Fruit fly (Drosophila melanogaster) whole organism, embryonic: ENCODE results near the gene Gyc88E.

Experiments used
- Aef1 ChIP-seq: fragments of 200-800 bp; sonication (Bioruptor generic); IDR thresholded peaks from 3 replicates; pipeline ENCODE4 v1.3.6; 2022; ENCODE audit warnings: missing biosample characterization, missing genetic modification characterization
- Blimp-1 ChIP-seq: fragments of 200-800 bp; sonication (Bioruptor generic); optimal IDR thresholded peaks from 3 replicates; lab custom pipeline; 2018; ENCODE audit warnings: missing biosample characterization, missing genetic modification characterization, mild to moderate bottlenecking, moderate library complexity, missing genetic modification reagents
- CG10267 ChIP-seq: fragments of 200-800 bp; sonication (Bioruptor generic); optimal IDR thresholded peaks from 2 replicates; lab custom pipeline; 2018; ENCODE audit warnings: missing biosample characterization, mild to moderate bottlenecking, missing genetic modification characterization, moderate library complexity
- CG10321 ChIP-seq: fragments of 200-800 bp; sonication (Bioruptor generic); IDR thresholded peaks from 2 replicates; pipeline ENCODE4 v1.3.6; 2022; ENCODE audit warnings: missing biosample characterization, missing genetic modification characterization
- CG10979 ChIP-seq: fragments of 200-800 bp; sonication (Bioruptor generic); optimal IDR thresholded peaks from 2 replicates; lab custom pipeline; 2018; ENCODE audit warnings: missing biosample characterization, mild to moderate bottlenecking, missing genetic modification characterization, moderate library complexity
- CG11560 ChIP-seq: fragments of 200-800 bp; sonication (Bioruptor generic); IDR thresholded peaks from 3 replicates; pipeline ENCODE4 v1.3.6; 2022; ENCODE audit warnings: missing biosample characterization, missing genetic modification characterization
- CG11696 ChIP-seq: fragments of 200-800 bp; sonication (Bioruptor generic); IDR thresholded peaks from 2 replicates; pipeline ENCODE4 v1.3.6; 2022; ENCODE audit warnings: missing biosample characterization, missing genetic modification characterization
- CG12391 ChIP-seq: fragments of 200-800 bp; sonication (Bioruptor generic); optimal IDR thresholded peaks from 3 replicates; lab custom pipeline; 2018; ENCODE audit warnings: missing biosample characterization, mild to moderate bottlenecking, missing genetic modification characterization, moderate library complexity
- CG13894 ChIP-seq: fragments of 200-800 bp; sonication (Bioruptor generic); optimal IDR thresholded peaks from 3 replicates; lab custom pipeline; 2018; ENCODE audit warnings: missing biosample characterization, mild to moderate bottlenecking, missing genetic modification characterization, moderate library complexity
- CG1602 ChIP-seq: fragments of 200-800 bp; sonication (Bioruptor generic); optimal IDR thresholded peaks from 3 replicates; lab custom pipeline; 2016; ENCODE audit warnings: missing biosample characterization, missing genetic modification characterization
- CG18476 ChIP-seq: fragments of 200-800 bp; sonication (Bioruptor generic); optimal IDR thresholded peaks from 2 replicates; lab custom pipeline; 2016; ENCODE audit warnings: missing biosample characterization, mild to moderate bottlenecking, missing genetic modification characterization
- CG2120 ChIP-seq: fragments of 200-800 bp; sonication (Bioruptor generic); optimal IDR thresholded peaks from 3 replicates; lab custom pipeline; 2016; ENCODE audit warnings: missing biosample characterization, missing genetic modification characterization
- CG2875 ChIP-seq: fragments of 200-800 bp; sonication (Bioruptor generic); optimal IDR thresholded peaks from 2 replicates; lab custom pipeline; 2017; ENCODE audit warnings: missing biosample characterization, mild to moderate bottlenecking, missing genetic modification characterization, missing genetic modification reagents
- CG34422 ChIP-seq: fragments of 200-800 bp; sonication (Bioruptor generic); IDR thresholded peaks from 3 replicates; pipeline ENCODE4 v1.3.6; 2022; ENCODE audit warnings: missing biosample characterization, missing genetic modification characterization
- CG4360 ChIP-seq: fragments of 200-800 bp; sonication (Bioruptor generic); IDR thresholded peaks from 2 replicates; pipeline ENCODE4 v1.3.6; 2022; ENCODE audit warnings: missing biosample characterization, missing genetic modification characterization
- CG6175 ChIP-seq: fragments of 200-800 bp; sonication (Bioruptor generic); IDR thresholded peaks from 3 replicates; pipeline ENCODE4 v1.3.6; 2022; ENCODE audit warnings: missing biosample characterization, missing genetic modification characterization
- CG6272 ChIP-seq: fragments of 200-800 bp; sonication (Bioruptor generic); IDR thresholded peaks from 2 replicates; pipeline ENCODE4 v1.3.6; 2022; ENCODE audit warnings: missing biosample characterization, missing genetic modification characterization
- CG9437 ChIP-seq: fragments of 200-800 bp; sonication (Bioruptor generic); optimal IDR thresholded peaks from 2 replicates; lab custom pipeline; 2018; ENCODE audit warnings: missing biosample characterization, mild to moderate bottlenecking, missing genetic modification characterization
- CG9727 ChIP-seq: fragments of 200-800 bp; sonication (Bioruptor generic); optimal IDR thresholded peaks from 3 replicates; lab custom pipeline; 2017; ENCODE audit warnings: missing biosample characterization, mild to moderate bottlenecking, missing genetic modification characterization
- CG9797 ChIP-seq: fragments of 200-800 bp; sonication (Bioruptor generic); optimal IDR thresholded peaks from 3 replicates; lab custom pipeline; 2018; ENCODE audit warnings: missing biosample characterization, mild to moderate bottlenecking, missing genetic modification characterization
- Camta ChIP-seq: fragments of 200-800 bp; sonication (Bioruptor generic); optimal IDR thresholded peaks from 2 replicates; lab custom pipeline; 2016; ENCODE audit warnings: missing biosample characterization, missing genetic modification characterization
- ERR ChIP-seq: fragments of 200-800 bp; sonication (Bioruptor generic); optimal IDR thresholded peaks from 2 replicates; lab custom pipeline; 2016; ENCODE audit warnings: missing biosample characterization, missing genetic modification characterization
- Elba2 ChIP-seq: fragments of 200-800 bp; sonication (Bioruptor generic); optimal IDR thresholded peaks from 3 replicates; lab custom pipeline; 2016; ENCODE audit warnings: missing biosample characterization, missing genetic modification characterization
- Hr78 ChIP-seq, 2 experiments: fragments of 200-800 bp in 1 of 2; fragments of >200 bp in 1 of 2; sonication (Bioruptor generic) in 1 of 2; optimal IDR thresholded peaks; 2 replicates each; lab custom pipeline; 2017 to 2019; ENCODE audit warnings: missing biosample characterization in 2 of 2, missing genetic modification characterization in 2 of 2, mild to moderate bottlenecking in 1 of 2, moderate library complexity in 1 of 2
- Hsf ChIP-seq: fragments of 200-800 bp; sonication (Bioruptor generic); optimal IDR thresholded peaks from 3 replicates; lab custom pipeline; 2016; ENCODE audit warnings: missing biosample characterization, missing genetic modification characterization
- Jarid2 ChIP-seq: fragments of 200-800 bp; sonication (Bioruptor generic); optimal IDR thresholded peaks from 3 replicates; lab custom pipeline; 2017; ENCODE audit warnings: mild to moderate bottlenecking, missing biosample characterization, missing genetic modification reagents, missing genetic modification characterization
- Med ChIP-seq: fragments of 200-800 bp; sonication (Bioruptor generic); peaks from one replicate; lab custom pipeline; 2016; ENCODE audit warnings: missing biosample characterization, missing genetic modification characterization, mild to moderate bottlenecking, inconsistent platforms, moderate library complexity
- Mes4 ChIP-seq: fragments of 200-800 bp; sonication (Bioruptor generic); optimal IDR thresholded peaks from 2 replicates; lab custom pipeline; 2016; ENCODE audit warnings: missing biosample characterization, missing genetic modification characterization
- Stat92E ChIP-seq, 3 experiments: fragments of >200 bp in 2 of 3; fragments of 200-800 bp in 1 of 3; sonication (Bioruptor generic) in 1 of 3; optimal IDR thresholded peaks; 2 replicates each; lab custom pipeline; 2017 to 2019; ENCODE audit warnings: missing biosample characterization in 3 of 3, missing genetic modification characterization in 3 of 3, mild to moderate bottlenecking in 1 of 3, moderate library complexity in 1 of 3
- Usf ChIP-seq: fragments of 200-800 bp; sonication (Bioruptor generic); optimal IDR thresholded peaks from 2 replicates; lab custom pipeline; 2017; ENCODE audit warnings: missing genotype, missing biosample characterization, missing genetic modification characterization
- Xbp1 ChIP-seq: fragments of 200-800 bp; sonication (Bioruptor generic); optimal IDR thresholded peaks from 3 replicates; lab custom pipeline; 2016; ENCODE audit warnings: missing biosample characterization, mild to moderate bottlenecking, missing genetic modification characterization
- az2 ChIP-seq: fragments of 200-800 bp; sonication (Bioruptor generic); optimal IDR thresholded peaks from 3 replicates; lab custom pipeline; 2016; ENCODE audit warnings: missing biosample characterization, missing genetic modification characterization
- bcd ChIP-seq: fragments of 200-800 bp; sonication (Bioruptor generic); optimal IDR thresholded peaks from 2 replicates; lab custom pipeline; 2017; ENCODE audit warnings: missing biosample characterization, mild to moderate bottlenecking, missing genetic modification characterization
- cas ChIP-seq: fragments of 200-800 bp; sonication (Bioruptor generic); IDR thresholded peaks from 2 replicates; pipeline ENCODE4 v1.3.6; 2022; ENCODE audit warnings: missing biosample characterization, missing genetic modification characterization
- chif ChIP-seq, 2 experiments: fragments of 200-800 bp; sonication (Bioruptor generic); optimal IDR thresholded peaks; 3 replicates each; lab custom pipeline; 2016; ENCODE audit warnings: missing biosample characterization in 2 of 2, missing genetic modification characterization in 2 of 2
- ci ChIP-seq: fragments of 200-800 bp; sonication (Bioruptor generic); IDR thresholded peaks from 3 replicates; pipeline ENCODE4 v1.3.6; 2022; ENCODE audit warnings: missing biosample characterization, missing genetic modification characterization
- dysf ChIP-seq: fragments of 200-800 bp; sonication (Bioruptor generic); IDR thresholded peaks from 3 replicates; pipeline ENCODE4 v1.3.6; 2022; ENCODE audit warnings: missing biosample characterization, missing genetic modification characterization
- eve ChIP-seq, 2 experiments: fragments of >200 bp; optimal IDR thresholded peaks; 2 replicates each; lab custom pipeline; 2017; ENCODE audit warnings: missing biosample characterization in 2 of 2, missing genetic modification characterization in 2 of 2
- ftz-f1 ChIP-seq: fragments of 200-800 bp; sonication (Bioruptor generic); optimal IDR thresholded peaks from 2 replicates; lab custom pipeline; 2016; ENCODE audit warnings: missing biosample characterization, missing genetic modification characterization
- klu ChIP-seq: fragments of 200-800 bp; sonication (Bioruptor generic); IDR thresholded peaks from 2 replicates; pipeline ENCODE4 v1.3.6; 2022; ENCODE audit warnings: missing biosample characterization, missing genetic modification characterization
- lov ChIP-seq, 2 experiments: fragments of 200-800 bp in 1 of 2; fragments of >200 bp in 1 of 2; sonication (Bioruptor generic) in 1 of 2; IDR thresholded peaks in 1 of 2; optimal IDR thresholded peaks in 1 of 2; 2 replicates in 1 of 2; 3 replicates in 1 of 2; pipeline versions ENCODE4 v1.3.6 to Lab custom; 2017 to 2022; ENCODE audit warnings: missing biosample characterization in 1 of 2, missing genetic modification characterization in 1 of 2
- pros ChIP-seq: fragments of 200-800 bp; sonication (Bioruptor generic); optimal IDR thresholded peaks from 3 replicates; lab custom pipeline; 2019; ENCODE audit warnings: missing biosample characterization, mild to moderate bottlenecking, missing genetic modification characterization, moderate library complexity
- pum ChIP-seq: fragments of 200-800 bp; sonication (Bioruptor generic); optimal IDR thresholded peaks from 2 replicates; lab custom pipeline; 2016; ENCODE audit warnings: missing biosample characterization, missing genetic modification characterization
- scrt ChIP-seq: fragments of 200-800 bp; sonication (Bioruptor generic); optimal IDR thresholded peaks from 2 replicates; lab custom pipeline; 2018; ENCODE audit warnings: missing biosample characterization, mild to moderate bottlenecking, missing genetic modification characterization, moderate library complexity
- stwl ChIP-seq: fragments of 200-800 bp; sonication (Bioruptor generic); optimal IDR thresholded peaks from 3 replicates; lab custom pipeline; 2018; ENCODE audit warnings: missing biosample characterization, mild to moderate bottlenecking, missing genetic modification characterization, moderate library complexity
- sug ChIP-seq: fragments of 200-800 bp; optimal IDR thresholded peaks from 2 replicates; lab custom pipeline; 2019; ENCODE audit warnings: missing biosample characterization, mild to moderate bottlenecking, missing genetic modification characterization, moderate library complexity
- z ChIP-seq: fragments of 200-800 bp; sonication (Bioruptor generic); IDR thresholded peaks from 3 replicates; pipeline ENCODE4 v1.3.6; 2022; ENCODE audit warnings: missing biosample characterization, missing genetic modification characterization
- zen2 ChIP-seq: fragments of 200-800 bp; sonication (Bioruptor generic); IDR thresholded peaks from 3 replicates; pipeline ENCODE4 v1.3.6; 2022; ENCODE audit warnings: missing biosample characterization, missing genetic modification characterization; ENCODE audit not compliant: partially characterized antibody

The Gyc88E gene

dm6 chr3R:15145491-15145890 is 4.7 kb upstream of the Gyc88E start (continued):
- TF ChIP-seq az2 (GFP tag; lab: Kevin White, UChicago) = peak; percentile 11
- TF ChIP-seq CG18476 (GFP tag; lab: Kevin White, UChicago) = peak; percentile 45
- peak; percentile 47 for TF ChIP-seq CG2875 (GFP tag; lab: Kevin White, UChicago)
- no peak for TF ChIP-seq lov (optimal IDR thresholded peaks at IDR 0.05; lab: Kevin White, UChicago)
- no peak for TF ChIP-seq lov (GFP tag; IDR thresholded peaks at IDR 0.05; lab: Robert Waterston, UW)
- peak; percentile 46; the same call in 1 of the 2 replicates for TF ChIP-seq CG6272
- TF ChIP-seq Hsf (GFP tag; lab: Kevin White, UChicago) = peak; percentile 29
- peak; percentile 5 for TF ChIP-seq CG1602
- TF ChIP-seq Med = peak; percentile 86
- TF ChIP-seq Aef1 (GFP tag; lab: Robert Waterston, UW) = peak; percentile 29; the same call in 2 of the 3 replicates
- TF ChIP-seq Camta (GFP tag; lab: Kevin White, UChicago) = peak; percentile 42
- TF ChIP-seq Elba2 = no peak
- peak; percentile 43 for TF ChIP-seq Xbp1 (GFP tag; lab: Kevin White, UChicago)
- TF ChIP-seq CG34422 (GFP tag; lab: Robert Waterston, UW) = peak; percentile 65; the same call in 2 of the 3 replicates
- TF ChIP-seq CG12391 (tag; lab: Kevin White, UChicago) = peak; percentile 51
- TF ChIP-seq CG9437 (GFP tag; lab: Kevin White, UChicago) = peak; percentile 7
- no peak for TF ChIP-seq scrt (GFP tag; lab: Kevin White, UChicago)
- TF ChIP-seq CG11560 = 0 out of 3 replicates have a peak, but pooled peaks have one; percentile 44
- peak; percentile 54 for TF ChIP-seq bcd (GFP tag; lab: Kevin White, UChicago)
- TF ChIP-seq cas (GFP tag; lab: Robert Waterston, UW) = 0 out of 2 replicates have a peak, but pooled peaks have one; percentile 11
- TF ChIP-seq sug (tag; lab: Kevin White, UChicago) = peak; percentile 39
- peak; percentile 79 for TF ChIP-seq dysf (GFP tag; lab: Robert Waterston, UW)
- TF ChIP-seq klu (GFP tag; lab: Robert Waterston, UW) = no peak

dm6 chr3R:15146408-15147037 is 3.7 kb upstream of the Gyc88E start:
- no peak for TF ChIP-seq CG13894 (tag; lab: Kevin White, UChicago)
- TF ChIP-seq Mes4 (GFP tag; lab: Kevin White, UChicago) = no peak
- no peak for TF ChIP-seq CG9727
- peak; percentile 41 for TF ChIP-seq ftz-f1 (GFP tag; lab: Kevin White, UChicago)
- peak; percentile 99 for TF ChIP-seq ERR (GFP tag; lab: Kevin White, UChicago)
- no peak for TF ChIP-seq Stat92E (GFP tag; optimal IDR thresholded peaks at IDR 0.05; lab: Kevin White, UChicago)
- no peak for TF ChIP-seq zen2
- peak; percentile 60 for TF ChIP-seq Blimp-1
- peak; percentile 42 for TF ChIP-seq CG10321
- peak in 1 of 2 experiments; percentile 43 for TF ChIP-seq eve (GFP tag; optimal IDR thresholded peaks at IDR 0.05; lab: Kevin White, UChicago)
- TF ChIP-seq CG9797 (GFP tag; lab: Kevin White, UChicago) = no peak
- peak; percentile 85 for TF ChIP-seq CG10979 (tag; lab: Kevin White, UChicago)
- TF ChIP-seq Jarid2 = no peak
- no peak for TF ChIP-seq CG9437 (GFP tag; lab: Kevin White, UChicago)
- peak; percentile 47; the same call in 1 of the 3 replicates for TF ChIP-seq CG6175 (GFP tag; lab: Robert Waterston, UW)
- TF ChIP-seq pum (GFP tag; lab: Kevin White, UChicago) = no peak
- peak; percentile 47 for TF ChIP-seq pros (GFP tag; lab: Kevin White, UChicago)
- TF ChIP-seq CG11696 = 0 out of 2 replicates have a peak, but pooled peaks have one; percentile 11
- TF ChIP-seq Hr78 (GFP tag; optimal IDR thresholded peaks at IDR 0.05; lab: Kevin White, UChicago) = peak in 1 of 2 experiments; percentile 87
- TF ChIP-seq ci (GFP tag; lab: Robert Waterston, UW) = 0 out of 3 replicates have a peak, but pooled peaks have one; percentile 31
- no peak for TF ChIP-seq CG10267 (tag; lab: Kevin White, UChicago)
- TF ChIP-seq stwl (tag; lab: Kevin White, UChicago) = peak; percentile 20
- TF ChIP-seq z (GFP tag; lab: Robert Waterston, UW) = peak; percentile 49; the same call in 1 of the 3 replicates
- TF ChIP-seq chif (GFP tag; optimal IDR thresholded peaks at IDR 0.05; lab: Kevin White, UChicago) = no peak
- TF ChIP-seq CG4360 = peak; percentile 99
- TF ChIP-seq Usf (GFP tag; lab: Kevin White, UChicago) = no peak
- TF ChIP-seq CG2120 (GFP tag; lab: Kevin White, UChicago) = no peak
